Worm (Caenorhabditis elegans) whole organism, midembryonic: ENCODE measurements around the gene C29A12.6.

Source experiments
- klf-2 ChIP-seq: fragments of 200-800 bp; sonication (Bioruptor generic); conservative IDR thresholded peaks from 2 replicates; pipeline ENCODE4 v1.3.6; 2022; ENCODE audit warnings: missing genetic modification reagents, missing genetic modification characterization, missing compliant biosample characterization
- ztf-23 ChIP-seq: fragments of 200-800 bp; sonication (Bioruptor generic); IDR thresholded peaks from 2 replicates; pipeline ENCODE4 v1.3.6; 2022; ENCODE audit warnings: missing genetic modification reagents, missing genetic modification characterization, missing compliant biosample characterization

DNA sequence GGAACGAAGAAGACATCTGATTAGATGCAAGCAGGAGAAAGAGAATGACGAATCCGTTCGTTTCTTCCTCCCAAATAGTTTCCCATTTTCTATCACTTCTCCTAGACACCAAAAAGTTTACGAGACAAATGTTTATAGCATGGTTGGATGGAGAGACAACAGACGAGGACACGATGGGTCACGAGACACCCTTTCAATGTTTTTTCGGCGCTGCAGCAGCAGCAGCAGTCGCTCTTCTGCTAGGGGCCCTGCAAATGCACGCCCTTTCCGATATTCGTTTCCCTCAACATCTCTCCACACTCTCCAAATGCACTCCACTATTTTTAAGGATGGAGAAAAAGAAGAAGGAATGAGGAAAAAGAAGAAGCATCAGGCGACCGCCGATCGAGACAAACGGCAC, 11.3 kb downstream of the C29A12.6 start:
- TF ChIP-seq ztf-23 (GFP tag; lab: Robert Waterston, UW) (0 out of 2 replicates have a peak, but pooled peaks have one; percentile 8), klf-2 (no peak)
